Fruit fly (Drosophila melanogaster) whole organism, prepupa: ENCODE measurements around the gene Oatp33Ea.

Experiments used
- CG10631 ChIP-seq: fragments of 200-800 bp; sonication (Bioruptor generic); optimal IDR thresholded peaks from 2 replicates; lab custom pipeline; 2016; ENCODE audit warnings: missing biosample characterization, missing genetic modification characterization
- CG10669 ChIP-seq: fragments of 200-800 bp; sonication (Bioruptor generic); optimal IDR thresholded peaks from 3 replicates; lab custom pipeline; 2018; ENCODE audit warnings: missing biosample characterization, mild to moderate bottlenecking, missing genetic modification characterization, moderate library complexity
- CG11294 ChIP-seq: fragments of 200-800 bp; sonication (Bioruptor generic); IDR thresholded peaks from 2 replicates; pipeline ENCODE4 v1.3.6; 2022; ENCODE audit warnings: missing biosample characterization, missing genetic modification characterization
- CG11762 ChIP-seq: fragments of 200-800 bp; sonication (Bioruptor generic); optimal IDR thresholded peaks from 3 replicates; lab custom pipeline; 2016; ENCODE audit warnings: missing biosample characterization, missing genetic modification characterization; ENCODE audit not compliant: insufficient read depth
- CG11902 ChIP-seq: fragments of 200-800 bp; sonication (Bioruptor generic); optimal IDR thresholded peaks from 3 replicates; lab custom pipeline; 2016; ENCODE audit warnings: missing biosample characterization, missing genetic modification characterization
- CG15336 ChIP-seq: fragments of 200-800 bp; sonication (Bioruptor generic); IDR thresholded peaks from 2 replicates; pipeline ENCODE4 v1.3.6; 2022; ENCODE audit warnings: missing biosample characterization, missing genetic modification characterization
- CG1621 ChIP-seq: fragments of 200-800 bp; sonication (Bioruptor generic); optimal IDR thresholded peaks from 3 replicates; lab custom pipeline; 2018; ENCODE audit warnings: missing biosample characterization, mild to moderate bottlenecking, missing genetic modification characterization
- CG31627 ChIP-seq: fragments of 200-800 bp; sonication (Bioruptor generic); optimal IDR thresholded peaks from 3 replicates; lab custom pipeline; 2016; ENCODE audit warnings: missing biosample characterization, missing genetic modification characterization
- CG34406 ChIP-seq: fragments of 200-800 bp; sonication (Bioruptor generic); optimal IDR thresholded peaks from 3 replicates; lab custom pipeline; 2016; ENCODE audit warnings: missing biosample characterization, missing genetic modification characterization
- CG3919 ChIP-seq: fragments of 200-800 bp; sonication (Bioruptor generic); optimal IDR thresholded peaks from 3 replicates; lab custom pipeline; 2016; ENCODE audit warnings: missing biosample characterization, missing genetic modification characterization
- CG4318 ChIP-seq: fragments of 200-800 bp; sonication (Bioruptor generic); optimal IDR thresholded peaks from 3 replicates; lab custom pipeline; 2017; ENCODE audit warnings: missing biosample characterization, mild to moderate bottlenecking, missing genetic modification characterization
- CG6163 ChIP-seq: fragments of 200-800 bp; sonication (Bioruptor generic); IDR thresholded peaks from 3 replicates; pipeline ENCODE4 v1.3.6; 2022; ENCODE audit warnings: missing biosample characterization, missing genetic modification characterization
- CG6276 ChIP-seq: fragments of 200-800 bp; sonication (Bioruptor generic); optimal IDR thresholded peaks from 2 replicates; lab custom pipeline; 2017; ENCODE audit warnings: missing biosample characterization, mild to moderate bottlenecking, missing genetic modification characterization
- CG6792 ChIP-seq: fragments of 200-800 bp; sonication (Bioruptor generic); optimal IDR thresholded peaks from 3 replicates; lab custom pipeline; 2016; ENCODE audit warnings: missing biosample characterization, missing genetic modification characterization
- CG6808 ChIP-seq: fragments of 200-800 bp; sonication (Bioruptor generic); optimal IDR thresholded peaks from 3 replicates; lab custom pipeline; 2017; ENCODE audit warnings: missing biosample characterization, missing genetic modification characterization, mild to moderate bottlenecking, moderate library complexity, missing genetic modification reagents
- CG6854 ChIP-seq: fragments of 200-800 bp; sonication (Bioruptor generic); optimal IDR thresholded peaks from 2 replicates; lab custom pipeline; 2017; ENCODE audit warnings: missing biosample characterization, mild to moderate bottlenecking, missing genetic modification characterization
- CG7368 ChIP-seq: fragments of 200-800 bp; sonication (Bioruptor generic); optimal IDR thresholded peaks from 3 replicates; lab custom pipeline; 2016; ENCODE audit warnings: missing biosample characterization, missing genetic modification characterization
- CG8119 ChIP-seq: fragments of 200-800 bp; sonication (Bioruptor generic); IDR thresholded peaks from 3 replicates; pipeline ENCODE4 v1.3.6; 2022; ENCODE audit warnings: missing biosample characterization, missing genetic modification characterization
- CG8632 ChIP-seq: fragments of 200-800 bp; sonication (Bioruptor generic); optimal IDR thresholded peaks from 3 replicates; lab custom pipeline; 2016; ENCODE audit warnings: missing biosample characterization, missing genetic modification characterization
- Eip93F ChIP-seq: fragments of 200-800 bp; sonication (Bioruptor generic); optimal IDR thresholded peaks from 2 replicates; lab custom pipeline; 2016; ENCODE audit warnings: missing biosample characterization, mild to moderate bottlenecking, missing genetic modification characterization
- Ets96B ChIP-seq: fragments of 200-800 bp; optimal IDR thresholded peaks from 2 replicates; lab custom pipeline; 2019; ENCODE audit warnings: missing biosample characterization, mild to moderate bottlenecking, missing genetic modification characterization, moderate library complexity
- Gug ChIP-seq: fragments of 200-800 bp; sonication (Bioruptor generic); IDR thresholded peaks from 2 replicates; pipeline ENCODE4 v1.3.6; 2022; ENCODE audit warnings: missing biosample characterization, missing genetic modification characterization
- Hr38 ChIP-seq: sonication (Bioruptor generic); optimal IDR thresholded peaks from 2 replicates; lab custom pipeline; 2016; ENCODE audit warnings: missing biosample characterization, missing genetic modification characterization
- Hr39 ChIP-seq: fragments of 200-800 bp; sonication (Bioruptor generic); optimal IDR thresholded peaks from 2 replicates; lab custom pipeline; 2016; ENCODE audit warnings: missing biosample characterization, missing genetic modification characterization
- Lpt ChIP-seq: fragments of 200-800 bp; sonication (Bioruptor generic); optimal IDR thresholded peaks from 3 replicates; lab custom pipeline; 2016; ENCODE audit warnings: missing biosample characterization, missing genetic modification characterization
- Met ChIP-seq: fragments of 200-800 bp; sonication (Bioruptor generic); optimal IDR thresholded peaks from 3 replicates; lab custom pipeline; 2016; ENCODE audit warnings: missing biosample characterization, missing genetic modification characterization
- OdsH ChIP-seq: fragments of 200-800 bp; sonication (Bioruptor generic); optimal IDR thresholded peaks from 3 replicates; lab custom pipeline; 2016; ENCODE audit warnings: missing biosample characterization, missing genetic modification characterization
- Smox ChIP-seq: fragments of 200-800 bp; sonication (Bioruptor generic); optimal IDR thresholded peaks from 3 replicates; lab custom pipeline; 2016; ENCODE audit warnings: missing biosample characterization, missing genetic modification characterization
- Sox102F ChIP-seq: fragments of 200-800 bp; sonication (Bioruptor generic); optimal IDR thresholded peaks from 2 replicates; lab custom pipeline; 2016; ENCODE audit warnings: missing biosample characterization, mild to moderate bottlenecking, missing genetic modification characterization
- Sox14 ChIP-seq: fragments of 200-800 bp; sonication (Bioruptor generic); optimal IDR thresholded peaks from 3 replicates; lab custom pipeline; 2016; ENCODE audit warnings: missing biosample characterization, missing genetic modification characterization
- Sox15 ChIP-seq: fragments of 200-800 bp; sonication (Bioruptor generic); optimal IDR thresholded peaks from 3 replicates; lab custom pipeline; 2016; ENCODE audit warnings: missing biosample characterization, missing genetic modification characterization
- achi ChIP-seq: fragments of 200-800 bp; sonication (Bioruptor generic); optimal IDR thresholded peaks from 3 replicates; lab custom pipeline; 2016; ENCODE audit warnings: missing biosample characterization, missing genetic modification characterization
- cyc ChIP-seq: fragments of 200-800 bp; sonication (Bioruptor generic); optimal IDR thresholded peaks from 3 replicates; lab custom pipeline; 2016; ENCODE audit warnings: missing biosample characterization, missing genetic modification characterization
- dac ChIP-seq: fragments of 200-800 bp; sonication (Bioruptor generic); optimal IDR thresholded peaks from 2 replicates; lab custom pipeline; 2017; ENCODE audit warnings: missing biosample characterization, mild to moderate bottlenecking, missing genetic modification characterization
- dsx ChIP-seq: fragments of 200-800 bp; optimal IDR thresholded peaks from 3 replicates; lab custom pipeline; 2019; ENCODE audit warnings: missing biosample characterization, mild to moderate bottlenecking, missing genetic modification characterization, moderate library complexity; ENCODE audit not compliant: poor library complexity, severe bottlenecking
- eg ChIP-seq: fragments of 200-800 bp; sonication (Bioruptor generic); IDR thresholded peaks from 3 replicates; pipeline ENCODE4 v1.3.6; 2022; ENCODE audit warnings: missing biosample characterization, missing genetic modification characterization
- fd59A ChIP-seq: fragments of 200-800 bp; sonication (Bioruptor generic); optimal IDR thresholded peaks from 2 replicates; lab custom pipeline; 2017; ENCODE audit warnings: missing biosample characterization, mild to moderate bottlenecking, missing genetic modification characterization, missing genetic modification reagents
- fd85E ChIP-seq: fragments of 200-800 bp; sonication (Bioruptor generic); optimal IDR thresholded peaks from 3 replicates; lab custom pipeline; 2016; ENCODE audit warnings: missing biosample characterization, missing genetic modification characterization
- lz ChIP-seq: fragments of 200-800 bp; sonication (Bioruptor generic); optimal IDR thresholded peaks from 3 replicates; lab custom pipeline; 2016; ENCODE audit warnings: missing biosample characterization, missing genetic modification characterization
- net ChIP-seq: fragments of 200-800 bp; sonication (Bioruptor generic); optimal IDR thresholded peaks from 3 replicates; lab custom pipeline; 2016; ENCODE audit warnings: missing biosample characterization, missing genetic modification characterization
- pdm3 ChIP-seq: fragments of 200-800 bp; sonication (Bioruptor generic); optimal IDR thresholded peaks from 3 replicates; lab custom pipeline; 2016; ENCODE audit warnings: missing biosample characterization, missing genetic modification characterization
- salr ChIP-seq, 2 experiments: fragments of 200-800 bp; sonication (Bioruptor generic); optimal IDR thresholded peaks; 3 replicates each; lab custom pipeline; 2016 to 2018; ENCODE audit warnings: missing biosample characterization in 2 of 2, missing genetic modification characterization in 2 of 2, mild to moderate bottlenecking in 1 of 2
- ss ChIP-seq, 2 experiments: fragments of 200-800 bp; sonication (Bioruptor generic); optimal IDR thresholded peaks; 2 replicates in 1 of 2; 3 replicates in 1 of 2; lab custom pipeline; 2017 to 2018; ENCODE audit warnings: mild to moderate bottlenecking in 2 of 2, missing biosample characterization in 2 of 2, missing genetic modification characterization in 2 of 2, moderate library complexity in 1 of 2
- svp ChIP-seq: fragments of 200-800 bp; sonication (Bioruptor generic); peaks from one replicate; lab custom pipeline; 2016; ENCODE audit warnings: missing biosample characterization, missing genetic modification characterization
- topi ChIP-seq: fragments of 200-800 bp; sonication (Bioruptor generic); optimal IDR thresholded peaks from 3 replicates; lab custom pipeline; 2016; ENCODE audit warnings: missing biosample characterization, missing genetic modification characterization
- vri ChIP-seq: fragments of 200-800 bp; sonication (Bioruptor generic); optimal IDR thresholded peaks from 3 replicates; lab custom pipeline; 2016; ENCODE audit warnings: missing biosample characterization, mild to moderate bottlenecking, missing genetic modification characterization

Gene Oatp33Ea

DNA sequence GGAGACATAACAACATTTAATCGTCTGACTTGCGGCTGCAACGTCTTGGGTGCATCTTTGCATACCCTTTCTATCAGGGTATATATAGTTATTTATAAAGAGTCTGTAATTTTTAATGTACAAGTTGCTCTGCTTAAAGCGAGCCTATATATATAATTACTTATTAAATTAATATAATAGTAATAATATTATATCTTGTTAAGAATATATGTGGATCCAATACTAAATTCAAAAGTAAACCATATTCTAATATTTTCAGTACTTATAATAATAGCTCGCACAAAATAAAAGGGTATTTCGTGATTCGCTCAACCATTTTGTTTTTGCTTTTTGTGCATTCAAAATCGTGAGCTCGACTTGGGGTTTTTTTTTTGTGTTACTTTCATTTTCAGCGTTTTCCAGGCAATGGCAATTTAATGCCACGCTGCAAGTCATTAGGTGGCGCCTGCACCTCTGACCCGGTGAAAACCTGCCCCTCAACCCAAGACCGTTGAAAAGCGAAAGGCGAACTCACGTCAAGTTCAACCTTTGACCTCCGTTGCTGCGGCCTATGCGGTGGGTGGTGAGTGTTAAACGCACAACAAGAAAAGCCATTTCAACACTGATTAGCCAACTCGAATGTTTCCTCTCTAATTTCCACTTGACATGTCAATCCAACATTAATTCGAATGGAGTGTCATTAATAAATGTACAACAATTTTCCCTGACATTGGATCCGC lies 40.3 kb upstream of the Oatp33Ea start (continued):
- TF ChIP-seq CG1621 (tag; lab: Kevin White, UChicago) (no peak), CG11762 (GFP tag; lab: Kevin White, UChicago) (no peak), CG11294 (GFP tag; lab: Robert Waterston, UW) (no peak), Lpt (GFP tag; lab: Kevin White, UChicago) (no peak), CG6276 (peak; percentile 44), svp (GFP tag; lab: Kevin White, UChicago) (no peak), CG8119 (GFP tag; lab: Robert Waterston, UW) (peak; percentile 64; the same call in 2 of the 3 replicates), Met (GFP tag; lab: Kevin White, UChicago) (no peak), CG4318 (peak; percentile 21), vri (no peak), CG10669 (GFP tag; lab: Kevin White, UChicago) (no peak), CG3919 (GFP tag; lab: Kevin White, UChicago) (no peak), topi (GFP tag; lab: Kevin White, UChicago) (no peak), dsx (GFP tag; lab: Kevin White, UChicago) (no peak), CG6854 (GFP tag; lab: Kevin White, UChicago) (no peak), CG11902 (GFP tag; lab: Kevin White, UChicago) (no peak), CG31627 (GFP tag; lab: Kevin White, UChicago) (no peak), CG10631 (GFP tag; lab: Kevin White, UChicago) (no peak), ss (GFP tag; optimal IDR thresholded peaks at IDR 0.05; lab: Kevin White, UChicago) (no peak), pdm3 (GFP tag; lab: Kevin White, UChicago) (no peak), fd85E (no peak), eg (no peak; the same call in 2 of the 3 replicates), fd59A (GFP tag; lab: Kevin White, UChicago) (no peak), CG34406 (GFP tag; lab: Kevin White, UChicago) (peak; percentile 12), Gug (GFP tag; lab: Robert Waterston, UW) (no peak), Eip93F (GFP tag; lab: Kevin White, UChicago) (no peak), net (GFP tag; lab: Kevin White, UChicago) (no peak), achi (GFP tag; lab: Kevin White, UChicago) (peak; percentile 16), Ets96B (tag; lab: Kevin White, UChicago) (no peak), Sox14 (no peak), CG6792 (no peak), CG6808 (GFP tag; lab: Kevin White, UChicago) (no peak), Sox15 (GFP tag; lab: Kevin White, UChicago) (no peak), Sox102F (GFP tag; lab: Kevin White, UChicago) (no peak), CG15336 (peak; percentile 60), salr (GFP tag; optimal IDR thresholded peaks at IDR 0.05; lab: Kevin White, UChicago) (no peak), Smox (GFP tag; lab: Kevin White, UChicago) (no peak), CG6163 (GFP tag; lab: Robert Waterston, UW) (no peak), Hr39 (GFP tag; lab: Kevin White, UChicago) (no peak)

- TF ChIP-seq CG6163 (GFP tag; lab: Robert Waterston, UW) (peak; percentile 96), CG7368 (GFP tag; lab: Kevin White, UChicago) (peak; percentile 96), Gug (GFP tag; lab: Robert Waterston, UW) (peak; percentile 90), lz (GFP tag; lab: Kevin White, UChicago) (peak; percentile 98), Ets96B (tag; lab: Kevin White, UChicago) (peak; percentile 96), CG1621 (tag; lab: Kevin White, UChicago) (peak; percentile 95), Lpt (GFP tag; lab: Kevin White, UChicago) (peak; percentile 94), Sox15 (GFP tag; lab: Kevin White, UChicago) (peak; percentile 96), CG10669 (GFP tag; lab: Kevin White, UChicago) (peak; percentile 96), dac (GFP tag; lab: Kevin White, UChicago) (peak; percentile 92), CG8632 (peak; percentile 95), OdsH (GFP tag; lab: Kevin White, UChicago) (peak; percentile 98), dsx (GFP tag; lab: Kevin White, UChicago) (peak; percentile 91), CG3919 (GFP tag; lab: Kevin White, UChicago) (peak; percentile 96), Smox (GFP tag; lab: Kevin White, UChicago) (peak; percentile 97), ss (GFP tag; optimal IDR thresholded peaks at IDR 0.05; lab: Kevin White, UChicago) (peak; percentile 93 to 96), CG8119 (GFP tag; lab: Robert Waterston, UW) (peak; percentile 96), cyc (peak; percentile 98), Eip93F (GFP tag; lab: Kevin White, UChicago) (peak; percentile 82), Sox14 (peak; percentile 98), CG11294 (GFP tag; lab: Robert Waterston, UW) (peak; percentile 93), CG10631 (GFP tag; lab: Kevin White, UChicago) (peak; percentile 96), CG34406 (GFP tag; lab: Kevin White, UChicago) (peak; percentile 97), Hr38 (GFP tag; lab: Kevin White, UChicago) (peak; percentile 34), eg (peak; percentile 97)
Observed at dm6 chr2L:12483866-12484554, 38.3 kb upstream of the Oatp33Ea start.
